Worm (Caenorhabditis elegans): Measurements from ENCODE around the gene tam-1.

DNA sequence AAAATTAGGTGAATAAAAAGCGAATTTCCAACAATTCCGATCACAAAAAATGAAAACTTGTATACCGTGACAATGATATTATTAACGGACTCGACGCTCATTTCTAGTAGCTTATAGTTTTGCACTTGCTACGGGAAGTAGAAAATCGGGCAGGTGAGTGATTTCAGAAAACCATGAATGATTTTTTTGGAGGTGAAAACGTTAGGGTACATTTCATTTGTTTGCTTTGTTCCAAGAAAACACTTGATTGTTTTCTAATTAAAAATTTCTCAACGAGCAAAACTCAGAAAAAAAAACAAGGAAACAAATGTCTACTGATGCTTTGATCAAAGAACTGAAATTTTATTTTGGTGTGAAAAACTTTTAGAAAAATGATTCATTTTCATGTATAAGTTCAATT, 18.0 kb upstream of the tam-1 start, which contains the start of gene srsx-12:
- TF ChIP-seq ama-1 (optimal IDR thresholded peaks at IDR 0.05) (no peak), ama-1 (GFP tag; optimal IDR thresholded peaks at IDR 0.05) (no peak), nfyb-1 (GFP tag; IDR thresholded peaks at IDR 0.05) (no peak), pha-4 (tag; optimal IDR thresholded peaks at IDR 0.05) (no peak), zim-3 (tag; optimal IDR thresholded peaks at IDR 0.05) (no peak), B0035.1 (tag; optimal IDR thresholded peaks at IDR 0.05) (no peak)

Measured in whole organism, young adult.